Worm (Caenorhabditis elegans): ENCODE results near the gene C40C9.3.

ce11 chrX:13668728-13669127 lies 21.3 kb downstream of the C40C9.3 start, which contains the start of gene C04A11.2:
- TF ChIP-seq hnd-1 (tag; optimal IDR thresholded peaks at IDR 0.05) (no peak), ama-1 (optimal IDR thresholded peaks at IDR 0.05) (no peak), tbx-11 (GFP tag; IDR thresholded peaks at IDR 0.05) (no peak), ceh-36 (tag; optimal IDR thresholded peaks at IDR 0.05) (no peak)

Measured in whole organism, early embryonic.